Fruit fly (Drosophila melanogaster) whole organism, pupa: ENCODE results near the gene CG32263.

Experiments
- CG12605 ChIP-seq: fragments of 200-800 bp; sonication (Bioruptor generic); IDR thresholded peaks from 2 replicates; pipeline ENCODE4 v1.3.6; 2022; ENCODE audit warnings: missing biosample characterization, missing genetic modification characterization
- CG13204 ChIP-seq: fragments of 200-800 bp; sonication (Bioruptor generic); optimal IDR thresholded peaks from 2 replicates; lab custom pipeline; 2018; ENCODE audit warnings: missing biosample characterization, mild to moderate bottlenecking, missing genetic modification characterization, moderate library complexity
- CG15710 ChIP-seq: fragments of 200-800 bp; sonication (Bioruptor generic); optimal IDR thresholded peaks from 2 replicates; lab custom pipeline; 2018; ENCODE audit warnings: missing biosample characterization, mild to moderate bottlenecking, missing genetic modification characterization, moderate library complexity
- CG17806 ChIP-seq: fragments of 200-800 bp; sonication (Bioruptor generic); optimal IDR thresholded peaks from 2 replicates; lab custom pipeline; 2018; ENCODE audit warnings: missing biosample characterization, mild to moderate bottlenecking, missing genetic modification characterization, moderate library complexity
- CG32121 ChIP-seq: fragments of 200-800 bp; sonication (Bioruptor generic); IDR thresholded peaks from 2 replicates; pipeline ENCODE4 v1.3.6; 2022; ENCODE audit warnings: missing biosample characterization, missing genetic modification characterization
- CG8301 ChIP-seq: fragments of 200-800 bp; sonication (Bioruptor generic); optimal IDR thresholded peaks from 2 replicates; lab custom pipeline; 2018; ENCODE audit warnings: missing biosample characterization, mild to moderate bottlenecking, missing genetic modification characterization
- CG9948 ChIP-seq: fragments of 200-800 bp; sonication (Bioruptor generic); optimal IDR thresholded peaks from 2 replicates; lab custom pipeline; 2018; ENCODE audit warnings: missing biosample characterization, mild to moderate bottlenecking, missing genetic modification characterization, moderate library complexity
- EcR ChIP-seq: fragments of 200-800 bp; sonication (Bioruptor generic); optimal IDR thresholded peaks from 3 replicates; lab custom pipeline; 2019; ENCODE audit warnings: missing biosample characterization, missing genetic modification characterization, mild to moderate bottlenecking, moderate library complexity, missing genetic modification reagents
- Snoo ChIP-seq: fragments of 200-800 bp; sonication (Bioruptor generic); optimal IDR thresholded peaks from 3 replicates; lab custom pipeline; 2017; ENCODE audit warnings: missing biosample characterization, mild to moderate bottlenecking, missing genetic modification characterization, inconsistent platforms
- fd96Ca ChIP-seq: fragments of 200-800 bp; sonication (Bioruptor generic); IDR thresholded peaks from 3 replicates; pipeline ENCODE4 v1.3.6; 2022; ENCODE audit warnings: missing biosample characterization, missing genetic modification characterization

DNA sequence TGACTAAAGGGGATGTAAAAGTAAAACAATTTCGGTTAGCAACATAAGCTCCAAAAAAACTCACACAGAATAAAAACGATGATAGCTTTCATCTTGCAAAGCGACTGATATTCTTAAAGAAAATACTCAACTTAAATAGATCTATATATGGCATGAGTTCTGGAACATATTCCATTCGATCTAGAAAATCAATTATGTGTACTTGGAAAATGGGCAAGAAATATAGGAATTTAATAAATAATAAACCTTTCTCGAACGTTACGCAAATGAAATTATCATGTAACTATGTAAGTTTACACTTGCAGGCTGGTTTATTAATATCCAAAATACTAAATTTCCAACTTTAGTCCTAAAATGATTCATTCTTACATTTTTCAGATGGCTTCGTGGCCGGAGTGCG lies 5.3 kb upstream of the CG32263 start, which contains the start of gene Acp63F:
- TF ChIP-seq CG8301 (tag; lab: Kevin White, UChicago) (no peak), CG15710 (tag; lab: Kevin White, UChicago) (no peak), CG17806 (tag; lab: Kevin White, UChicago) (no peak), CG13204 (GFP tag; lab: Kevin White, UChicago) (no peak), Snoo (tag; lab: Kevin White, UChicago) (no peak), CG12605 (no peak), CG32121 (GFP tag; lab: Robert Waterston, UW) (no peak), fd96Ca (GFP tag; lab: Robert Waterston, UW) (no peak), CG9948 (tag; lab: Kevin White, UChicago) (no peak), EcR (GFP tag; lab: Kevin White, UChicago) (no peak)
